Worm (Caenorhabditis elegans) whole organism, young adult: ENCODE data around the gene col-99.

Source experiments
- athp-1 ChIP-seq: sonication (generic microtip); optimal IDR thresholded peaks from 2 replicates; lab custom pipeline; 2017; ENCODE audit warnings: mild to moderate bottlenecking, missing genetic modification characterization, missing compliant biosample characterization
- dpff-1 ChIP-seq: sonication (generic microtip); optimal IDR thresholded peaks from 2 replicates; lab custom pipeline; 2017; ENCODE audit warnings: mild to moderate bottlenecking, missing genetic modification characterization, missing compliant biosample characterization
- egl-44 ChIP-seq: fragments of 200-800 bp; sonication (Bioruptor generic); IDR thresholded peaks from 2 replicates; pipeline ENCODE4 v1.3.6; 2022; ENCODE audit warnings: missing genetic modification reagents, missing genetic modification characterization, missing compliant biosample characterization
- ets-4 ChIP-seq: fragments of 200-800 bp; sonication (Bioruptor generic); optimal IDR thresholded peaks from 2 replicates; lab custom pipeline; 2018; ENCODE audit warnings: mild to moderate bottlenecking, missing genetic modification characterization, missing compliant biosample characterization
- hlh-26 ChIP-seq: fragments of 200-800 bp; sonication (Bioruptor generic); conservative IDR thresholded peaks from 2 replicates; pipeline ENCODE4 v1.3.6; 2022; ENCODE audit warnings: missing genetic modification reagents, missing genetic modification characterization, missing compliant biosample characterization
- pha-4 ChIP-seq: fragments of 150-350 bp; sonication (generic microtip); optimal IDR thresholded peaks from 2 replicates; lab custom pipeline; 2014; ENCODE audit warnings: missing biosample characterization, missing genetic modification reagents, missing genetic modification characterization
- tbx-9 ChIP-seq: sonication (generic microtip); optimal IDR thresholded peaks from 2 replicates; lab custom pipeline; 2016; ENCODE audit warnings: borderline replicate concordance, missing genetic modification characterization, inconsistent platforms, missing compliant biosample characterization
- ztf-6 ChIP-seq: fragments of 200-800 bp; sonication (Bioruptor generic); IDR thresholded peaks from 2 replicates; pipeline ENCODE4 v1.3.6; 2022; ENCODE audit warnings: missing genetic modification reagents, missing genetic modification characterization, missing compliant biosample characterization

- TF ChIP-seq tbx-9 (tag; lab: Kevin White, UChicago) (no peak), egl-44 (no peak), dpff-1 (tag; lab: Kevin White, UChicago) (no peak), hlh-26 (GFP tag; lab: Robert Waterston, UW) (no peak), ztf-6 (GFP tag; lab: Robert Waterston, UW) (no peak), pha-4 (tag; lab: Kevin White, UChicago) (no peak), ets-4 (GFP tag; lab: Kevin White, UChicago) (no peak), athp-1 (tag; lab: Kevin White, UChicago) (no peak)
Observed at ce11 chrIV:177487-177886, 29.8 kb upstream of the col-99 start.
